Worm (Caenorhabditis elegans): ENCODE measurements around the gene isp-1.

isp-1 gene

DNA sequence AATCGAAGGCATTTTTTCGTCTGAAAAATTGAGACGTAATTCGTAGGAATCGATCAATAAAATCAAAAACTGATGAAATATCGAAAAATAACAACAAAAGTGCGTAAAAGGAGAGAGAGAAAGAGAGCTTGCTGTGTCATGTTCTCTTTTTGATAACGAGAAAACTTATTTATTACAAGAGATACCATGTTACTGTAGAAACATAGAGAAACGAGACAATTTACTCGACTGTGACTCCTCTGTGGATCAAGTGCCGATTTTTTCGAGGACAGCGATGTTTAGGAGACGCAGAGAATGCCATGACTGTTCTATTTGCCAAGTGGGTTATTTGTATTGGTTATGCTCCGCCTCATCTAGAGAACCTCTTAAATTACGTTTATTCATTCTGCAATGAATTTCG, 2.3 kb downstream of the isp-1 start, which contains the start of gene sph-1 (continued):
- TF ChIP-seq lsy-2 (tag; optimal IDR thresholded peaks at IDR 0.05) (peak in 1 of 2 experiments; percentile 65), mep-1 (tag; optimal IDR thresholded peaks at IDR 0.05) (peak; percentile 75), hmg-1.1 (GFP tag; IDR thresholded peaks at IDR 0.05) (peak; percentile 31; the same call in 1 of the 2 replicates), dmd-8 (GFP tag; IDR thresholded peaks at IDR 0.05) (no peak), Y75B8A.6 (GFP tag; IDR thresholded peaks at IDR 0.05) (no peak)

DNA sequence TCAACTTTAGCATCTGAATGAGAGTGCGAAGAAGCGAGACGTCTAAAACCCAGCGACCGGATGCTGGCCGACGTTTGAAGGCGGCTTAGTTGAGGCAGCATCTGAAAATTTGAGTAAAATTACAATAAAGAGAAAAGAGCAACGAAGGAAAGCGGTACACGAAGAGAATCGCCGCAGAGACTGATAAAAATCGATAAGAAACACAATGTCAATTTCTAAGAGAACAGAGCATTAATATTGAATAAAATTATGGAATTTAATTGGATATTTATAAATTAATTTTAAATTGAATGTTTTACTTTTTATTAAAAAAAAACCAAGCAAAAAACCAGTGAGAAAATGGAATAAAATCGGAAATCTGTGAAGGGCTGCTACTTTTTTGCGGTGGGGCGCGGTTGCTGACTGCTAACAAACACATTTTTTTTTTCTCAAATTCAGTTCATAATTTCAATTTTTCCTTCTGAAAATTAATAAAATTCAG, 5.7 kb downstream of the isp-1 start, which contains the start of the genes ndub-11 and moc-3:
TSS of gene ndub-11 (minus strand) at position 101 of the 481 bp plus-strand sequence.
TSS of gene moc-3 (plus strand) at position 431 of the 481 bp plus-strand sequence.
- TF ChIP-seq mxl-2 (GFP tag; conservative IDR thresholded peaks at IDR 0.05): no peak
- no peak for TF ChIP-seq lim-7 (GFP tag; IDR thresholded peaks at IDR 0.05)
- peak; percentile 26 for TF ChIP-seq mes-2 (tag; optimal IDR thresholded peaks at IDR 0.05; ENCODE audit: poor library complexity, severe bottlenecking)
- peak; percentile 73 for TF ChIP-seq lin-38 (GFP tag; IDR thresholded peaks at IDR 0.05)
- no peak for TF ChIP-seq fos-1 (tag; optimal IDR thresholded peaks at IDR 0.05)
- no peak for TF ChIP-seq vab-7 (GFP tag; IDR thresholded peaks at IDR 0.05)
- TF ChIP-seq nhr-42 (GFP tag; IDR thresholded peaks at IDR 0.05): no peak
- no peak for TF ChIP-seq R02D3.7 (tag; optimal IDR thresholded peaks at IDR 0.05)
- no peak for TF ChIP-seq unc-39 (tag; optimal IDR thresholded peaks at IDR 0.05)
- no peak for TF ChIP-seq pqm-1 (tag; optimal IDR thresholded peaks at IDR 0.05)
- TF ChIP-seq duxl-1 (tag; optimal IDR thresholded peaks at IDR 0.05; ENCODE audit: poor library complexity): no peak
- no peak for TF ChIP-seq lin-39 (tag; optimal IDR thresholded peaks at IDR 0.05)
- no peak for TF ChIP-seq ceh-32 (tag; optimal IDR thresholded peaks at IDR 0.05; ENCODE audit: poor library complexity)
- TF ChIP-seq F44E2.7 (GFP tag; IDR thresholded peaks at IDR 0.05): no peak
- peak; percentile 13 for TF ChIP-seq aha-1 (tag)

DNA sequence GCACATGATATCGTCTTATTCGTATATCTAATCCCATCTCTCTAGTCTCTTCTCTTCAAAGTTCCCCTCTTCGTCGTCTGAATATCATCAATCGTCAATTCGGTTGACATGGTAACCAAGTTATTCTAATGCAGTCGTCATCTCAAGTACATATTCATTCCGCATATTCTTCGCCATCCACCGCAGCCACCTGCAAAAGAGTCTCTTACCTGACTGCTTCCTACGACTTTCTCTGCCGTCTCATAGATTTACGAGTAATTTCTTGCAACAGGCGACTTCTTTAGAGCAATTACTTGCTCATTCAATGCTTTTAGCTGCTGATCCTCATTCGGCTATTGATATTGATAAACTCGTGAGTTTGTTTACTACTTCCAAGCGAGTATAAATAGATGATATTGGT, 8.4 kb downstream of the isp-1 start:
- TF ChIP-seq D1046.2 (GFP tag; IDR thresholded peaks at IDR 0.05) (no peak), ceh-44 (GFP tag; IDR thresholded peaks at IDR 0.05) (no peak), F49E8.2 (tag; optimal IDR thresholded peaks at IDR 0.05; ENCODE audit: borderline replicate concordance) (no peak)

DNA sequence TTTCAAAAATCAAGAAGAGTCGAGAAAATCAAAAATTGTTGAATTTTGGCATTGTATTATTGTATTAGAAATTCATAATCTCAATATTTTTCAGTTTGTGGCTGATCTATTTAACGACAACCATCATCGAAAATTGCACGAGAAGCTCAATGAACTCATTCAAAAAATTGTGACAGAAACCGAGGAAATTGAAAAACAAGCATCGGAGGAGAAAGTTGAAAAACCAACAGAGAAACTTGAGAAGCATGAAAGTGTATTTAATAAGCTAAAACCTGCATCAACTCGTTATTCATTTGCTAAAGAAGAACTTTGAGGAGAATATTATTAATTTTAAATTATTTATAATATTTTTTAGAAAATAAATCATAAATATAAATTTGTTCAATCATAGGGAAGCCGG, 9.0 kb downstream of the isp-1 start, which contains the start of gene ceph-41:
TSS of gene ceph-41 (plus strand) at position 301 of the 400 bp plus-strand sequence.
- TF ChIP-seq hlh-30 (tag; optimal IDR thresholded peaks at IDR 0.05; ENCODE audit: insufficient read depth): no peak
- no peak for TF ChIP-seq nhr-11 (tag; optimal IDR thresholded peaks at IDR 0.05)
- TF ChIP-seq ceh-20 (GFP tag; IDR thresholded peaks at IDR 0.05): no peak
- no peak for TF ChIP-seq F26F4.8 (GFP tag; conservative IDR thresholded peaks at IDR 0.05)
- no peak for TF ChIP-seq D1046.2 (GFP tag; IDR thresholded peaks at IDR 0.05)
- TF ChIP-seq egl-43 (GFP tag; IDR thresholded peaks at IDR 0.05): no peak
- no peak for TF ChIP-seq unc-130 (GFP tag; optimal IDR thresholded peaks at IDR 0.05)
- no peak for TF ChIP-seq lin-39 (tag; optimal IDR thresholded peaks at IDR 0.05)
- no peak for TF ChIP-seq ceh-44 (GFP tag; IDR thresholded peaks at IDR 0.05)
- no peak for TF ChIP-seq nhr-102 (tag; optimal IDR thresholded peaks at IDR 0.05)

DNA sequence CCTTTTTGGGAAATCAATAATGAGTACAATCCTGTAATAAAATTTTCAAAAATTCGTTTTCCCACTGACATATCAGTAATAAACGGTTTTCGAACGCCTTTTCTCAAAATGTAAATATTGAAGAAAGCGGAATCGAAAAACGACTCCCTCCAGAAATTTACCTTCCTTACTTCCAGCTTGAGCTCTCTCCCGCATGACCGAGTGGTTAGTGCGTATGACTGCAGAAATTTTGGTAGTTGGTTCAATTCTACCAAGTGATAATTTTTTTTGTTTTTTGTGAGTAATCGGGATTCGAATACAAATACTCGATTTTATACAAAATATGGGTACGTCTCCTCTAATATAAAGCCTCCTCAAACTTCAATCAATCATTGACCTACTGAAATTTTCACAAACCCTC, 12.3 kb downstream of the isp-1 start:
- peak; percentile 59; the same call in 1 of the 2 replicates for TF ChIP-seq egl-43 (GFP tag; IDR thresholded peaks at IDR 0.05)
- peak; percentile 63 for TF ChIP-seq snpc-1.2 (GFP tag; IDR thresholded peaks at IDR 0.05)
- 0 out of 2 replicates have a peak, but pooled peaks have one; percentile 16 for TF ChIP-seq dmd-8 (GFP tag; IDR thresholded peaks at IDR 0.05)
- TF ChIP-seq Y105C5A.15 (GFP tag; IDR thresholded peaks at IDR 0.05): 0 out of 2 replicates have a peak, but pooled peaks have one; percentile 23
- TF ChIP-seq vab-7 (GFP tag; IDR thresholded peaks at IDR 0.05): peak; percentile 47; the same call in 1 of the 2 replicates
- peak; percentile 76 for TF ChIP-seq lim-7 (GFP tag; IDR thresholded peaks at IDR 0.05)
- TF ChIP-seq F26F4.8 (GFP tag; conservative IDR thresholded peaks at IDR 0.05): 0 out of 2 replicates have a peak, but pooled peaks have one; percentile 33

Data from whole organism, L4 larva.